Worm (Caenorhabditis elegans) whole organism, L1 larva: ENCODE data around the gene R02D5.8.

ENCODE experiments used
- C16A3.4 ChIP-seq: fragments of 150-350 bp; optimal IDR thresholded peaks from 2 replicates; lab custom pipeline; 2014; ENCODE audit warnings: missing biosample characterization, missing genetic modification characterization
- Y116A8C.19 ChIP-seq: sonication (generic microtip); optimal IDR thresholded peaks from 2 replicates; lab custom pipeline; 2016; ENCODE audit warnings: missing compliant biosample characterization, missing genetic modification characterization, borderline replicate concordance
- ama-1 ChIP-seq: fragments of 150-350 bp; optimal IDR thresholded peaks from 2 replicates; lab custom pipeline; 2014
- blmp-1 ChIP-seq: fragments of 150-350 bp; optimal IDR thresholded peaks from 2 replicates; lab custom pipeline; 2014; ENCODE audit warnings: missing biosample characterization, missing genetic modification characterization
- ceh-82 ChIP-seq, 3 experiments: fragments of 150-350 bp in 1 of 3; sonication (generic microtip) in 2 of 3; optimal IDR thresholded peaks; 2 replicates each; lab custom pipeline; 2014 to 2017; ENCODE audit warnings: missing biosample characterization in 3 of 3, missing genetic modification characterization in 3 of 3
- ceh-90 ChIP-seq: sonication (generic microtip); optimal IDR thresholded peaks from 2 replicates; lab custom pipeline; 2016; ENCODE audit warnings: missing genetic modification characterization, missing compliant biosample characterization
- efl-1 ChIP-seq, 4 experiments: fragments of 150-350 bp; optimal IDR thresholded peaks in 3 of 4; peaks in 1 of 4; 1 replicate in 1 of 4; 2 replicates in 3 of 4; lab custom pipeline; 2014; ENCODE audit warnings: missing biosample characterization in 2 of 4, missing genetic modification characterization in 2 of 4, missing genetic modification reagents in 2 of 4
- efl-3 ChIP-seq: fragments of 200-800 bp; sonication (Bioruptor generic); optimal IDR thresholded peaks from 2 replicates; lab custom pipeline; 2018; ENCODE audit warnings: mild to moderate bottlenecking, missing genetic modification characterization, missing compliant biosample characterization
- egl-27 ChIP-seq, 2 experiments: fragments of 150-350 bp in 1 of 2; sonication (generic microtip); optimal IDR thresholded peaks; 3 replicates each; lab custom pipeline; 2017 to 2018; ENCODE audit warnings: missing biosample characterization in 2 of 2, missing genetic modification characterization in 2 of 2, missing genetic modification reagents in 2 of 2
- elt-3 ChIP-seq, 6 experiments: fragments of 150-350 bp in 1 of 6; sonication (generic microtip); optimal IDR thresholded peaks; 2 replicates each; lab custom pipeline; 2017 to 2018; ENCODE audit warnings: missing biosample characterization in 6 of 6, missing genetic modification characterization in 6 of 6, inconsistent platforms in 1 of 6
- hlh-17 ChIP-seq: fragments of 200-800 bp; sonication (Bioruptor generic); optimal IDR thresholded peaks from 2 replicates; lab custom pipeline; 2018; ENCODE audit warnings: missing genetic modification characterization, mild to moderate bottlenecking, missing compliant biosample characterization, moderate library complexity, borderline replicate concordance
- hlh-4 ChIP-seq: sonication (generic microtip); optimal IDR thresholded peaks from 2 replicates; lab custom pipeline; 2016; ENCODE audit warnings: mild to moderate bottlenecking, missing genetic modification characterization, missing compliant biosample characterization
- irx-1 ChIP-seq: sonication (generic microtip); optimal IDR thresholded peaks from 2 replicates; lab custom pipeline; 2016; ENCODE audit warnings: missing genetic modification characterization, missing compliant biosample characterization
- jun-1 ChIP-seq: fragments of 150-350 bp; optimal IDR thresholded peaks from 2 replicates; lab custom pipeline; 2014; ENCODE audit warnings: missing biosample characterization, missing genetic modification reagents, missing genetic modification characterization
- lin-13 ChIP-seq: fragments of 150-350 bp; optimal IDR thresholded peaks from 2 replicates; lab custom pipeline; 2014; ENCODE audit warnings: missing biosample characterization, missing genetic modification reagents, missing genetic modification characterization
- lin-14 ChIP-seq: fragments of 200-800 bp; sonication (Bioruptor generic); optimal IDR thresholded peaks from 2 replicates; lab custom pipeline; 2018; ENCODE audit warnings: mild to moderate bottlenecking, missing genetic modification characterization, moderate library complexity, missing compliant biosample characterization
- lin-15B ChIP-seq: fragments of 150-350 bp; sonication (generic microtip); optimal IDR thresholded peaks from 3 replicates; lab custom pipeline; 2014; ENCODE audit warnings: missing biosample characterization, missing genetic modification characterization
- lin-35 ChIP-seq, 2 experiments: fragments of 150-350 bp; optimal IDR thresholded peaks; 2 replicates each; lab custom pipeline; 2014; ENCODE audit warnings: missing biosample characterization in 2 of 2, missing genetic modification characterization in 2 of 2, missing genetic modification reagents in 2 of 2
- lin-39 ChIP-seq: fragments of 150-350 bp; optimal IDR thresholded peaks from 2 replicates; lab custom pipeline; 2014; ENCODE audit warnings: missing biosample characterization, missing genetic modification reagents, missing genetic modification characterization
- lir-3 ChIP-seq: sonication (generic microtip); optimal IDR thresholded peaks from 2 replicates; lab custom pipeline; 2016; ENCODE audit warnings: mild to moderate bottlenecking, missing genetic modification characterization, moderate library complexity, missing compliant biosample characterization; ENCODE audit not compliant: poor library complexity
- mef-2 ChIP-seq: fragments of 150-350 bp; optimal IDR thresholded peaks from 2 replicates; lab custom pipeline; 2014; ENCODE audit warnings: missing biosample characterization, missing genetic modification characterization
- mep-1 ChIP-seq: fragments of 150-350 bp; optimal IDR thresholded peaks from 2 replicates; lab custom pipeline; 2014; ENCODE audit warnings: missing biosample characterization, missing genetic modification characterization
- nhr-12 ChIP-seq: sonication (generic microtip); optimal IDR thresholded peaks from 2 replicates; lab custom pipeline; 2017; ENCODE audit warnings: missing biosample characterization, missing genetic modification characterization
- nhr-19 ChIP-seq: fragments of 200-800 bp; sonication (Bioruptor generic); conservative IDR thresholded peaks from 2 replicates; pipeline ENCODE4 v1.3.6; 2022; ENCODE audit warnings: missing genetic modification characterization, missing compliant biosample characterization
- nhr-20 ChIP-seq: sonication (generic microtip); optimal IDR thresholded peaks from 2 replicates; lab custom pipeline; 2016; ENCODE audit warnings: mild to moderate bottlenecking, missing genetic modification characterization, missing compliant biosample characterization
- nhr-237 ChIP-seq: fragments of 150-350 bp; optimal IDR thresholded peaks from 2 replicates; lab custom pipeline; 2014; ENCODE audit warnings: missing biosample characterization, missing genetic modification characterization
- nhr-28 ChIP-seq: fragments of 150-350 bp; optimal IDR thresholded peaks from 2 replicates; lab custom pipeline; 2014; ENCODE audit warnings: missing biosample characterization, missing genetic modification characterization
- nhr-71 ChIP-seq: sonication (generic microtip); optimal IDR thresholded peaks from 2 replicates; lab custom pipeline; 2016; ENCODE audit warnings: mild to moderate bottlenecking, missing genetic modification characterization, moderate library complexity, missing compliant biosample characterization
- nhr-84 ChIP-seq: sonication (generic microtip); optimal IDR thresholded peaks from 2 replicates; lab custom pipeline; 2017; ENCODE audit warnings: missing biosample characterization, missing genetic modification characterization
- nhr-85 ChIP-seq: sonication (generic microtip); peaks from one replicate; lab custom pipeline; 2016; ENCODE audit warnings: missing genetic modification characterization, inconsistent platforms, missing compliant biosample characterization
- pag-3 ChIP-seq: sonication (generic microtip); optimal IDR thresholded peaks from 2 replicates; lab custom pipeline; 2017; ENCODE audit warnings: missing genetic modification characterization, mild to moderate bottlenecking, missing compliant biosample characterization, antibody characterized with exemption, borderline replicate concordance; ENCODE audit not compliant: insufficient read depth
- rnt-1 ChIP-seq: sonication (generic microtip); optimal IDR thresholded peaks from 2 replicates; lab custom pipeline; 2016; ENCODE audit warnings: mild to moderate bottlenecking, missing genetic modification characterization, moderate library complexity, missing compliant biosample characterization
- snu-23 ChIP-seq: sonication (generic microtip); optimal IDR thresholded peaks from 2 replicates; lab custom pipeline; 2016; ENCODE audit warnings: missing genetic modification characterization, missing compliant biosample characterization
- sup-37 ChIP-seq: fragments of 200-800 bp; sonication (Bioruptor generic); optimal IDR thresholded peaks from 2 replicates; lab custom pipeline; 2018; ENCODE audit warnings: mild to moderate bottlenecking, missing genetic modification characterization, missing compliant biosample characterization
- tlp-1 ChIP-seq: fragments of 150-350 bp; optimal IDR thresholded peaks from 2 replicates; lab custom pipeline; 2014; ENCODE audit warnings: missing biosample characterization, missing genetic modification characterization
- unc-62 ChIP-seq: fragments of 150-350 bp; optimal IDR thresholded peaks from 2 replicates; lab custom pipeline; 2014; ENCODE audit warnings: missing biosample characterization, missing genetic modification reagents, missing genetic modification characterization
- unc-98 ChIP-seq: fragments of 200-800 bp; sonication (Bioruptor generic); IDR thresholded peaks from 2 replicates; pipeline ENCODE4 v1.3.6; 2022; ENCODE audit warnings: missing genetic modification characterization, missing compliant biosample characterization
- vab-15 ChIP-seq: sonication (generic microtip); optimal IDR thresholded peaks from 2 replicates; lab custom pipeline; 2017; ENCODE audit warnings: missing genotype, mild to moderate bottlenecking, missing genetic modification characterization, missing compliant biosample characterization
- zip-4 ChIP-seq: fragments of 200-800 bp; sonication (Bioruptor generic); optimal IDR thresholded peaks from 2 replicates; lab custom pipeline; 2018; ENCODE audit warnings: mild to moderate bottlenecking, missing genetic modification characterization, moderate library complexity, missing compliant biosample characterization
- ztf-4 ChIP-seq: fragments of 150-350 bp; optimal IDR thresholded peaks from 2 replicates; lab custom pipeline; 2014; ENCODE audit warnings: missing biosample characterization, missing genetic modification characterization

The R02D5.8 gene

ce11 chrV:14508556-14508955, 10.6 kb downstream of the R02D5.8 start:
- TF ChIP-seq efl-3 (GFP tag; lab: Kevin White, UChicago), result no peak
- no peak for TF ChIP-seq unc-98 (GFP tag; lab: Robert Waterston, UW)
- no peak for TF ChIP-seq lir-3 (tag; lab: Kevin White, UChicago)
- no peak for TF ChIP-seq sup-37 (GFP tag; lab: Kevin White, UChicago)
- TF ChIP-seq hlh-4 (tag; lab: Kevin White, UChicago), result no peak
- no peak for TF ChIP-seq nhr-84 (tag; lab: Kevin White, UChicago)
- TF ChIP-seq tlp-1 (tag; lab: Kevin White, UChicago), result no peak

ce11 chrV:14508005-14508521, 11.1 kb downstream of the R02D5.8 start, which contains the start of gene R02D5.1:
R02D5.1 (plus strand) TSS chrV:14508249.
- no peak for TF ChIP-seq jun-1 (tag; lab: Kevin White, UChicago)
- peak; percentile 99 for TF ChIP-seq blmp-1 (tag; lab: Kevin White, UChicago)
- no peak for TF ChIP-seq nhr-237 (tag; lab: Kevin White, UChicago)

ce11 chrV:14506713-14507675, 12.2 kb downstream of the R02D5.8 start:
- TF ChIP-seq Y116A8C.19 (tag; lab: Kevin White, UChicago), result no peak
- TF ChIP-seq hlh-4 (tag; lab: Kevin White, UChicago), result no peak
- no peak for TF ChIP-seq zip-4 (GFP tag; lab: Kevin White, UChicago)
- TF ChIP-seq ceh-82 (tag; optimal IDR thresholded peaks at IDR 0.05; lab: Kevin White, UChicago), result no peak
- TF ChIP-seq elt-3 (tag; optimal IDR thresholded peaks at IDR 0.05; lab: Kevin White, UChicago), result peak in 2 of 6 experiments; percentile 37 to 59
- TF ChIP-seq nhr-19 (GFP tag; lab: Robert Waterston, UW), result no peak
- TF ChIP-seq ztf-4, result no peak
- TF ChIP-seq nhr-71 (tag; lab: Kevin White, UChicago), result peak; percentile 27
- TF ChIP-seq mef-2 (tag; lab: Kevin White, UChicago), result no peak
- TF ChIP-seq efl-3 (GFP tag; lab: Kevin White, UChicago), result no peak
- peak; percentile 18 for TF ChIP-seq C16A3.4 (tag; lab: Kevin White, UChicago)
- no peak for TF ChIP-seq hlh-17 (GFP tag; lab: Kevin White, UChicago)
- TF ChIP-seq irx-1, result peak; percentile 26
- TF ChIP-seq nhr-12 (tag; lab: Kevin White, UChicago), result no peak
- TF ChIP-seq blmp-1 (tag; lab: Kevin White, UChicago), result peak; percentile 81
- peak; percentile 18 for TF ChIP-seq snu-23 (GFP tag; lab: Kevin White, UChicago)
- no peak for TF ChIP-seq pag-3
- TF ChIP-seq ceh-90 (tag; lab: Kevin White, UChicago), result no peak
- TF ChIP-seq unc-62 (GFP tag; lab: Kevin White, UChicago), result no peak
- TF ChIP-seq lin-35 (GFP tag; optimal IDR thresholded peaks at IDR 0.05; lab: Kevin White, UChicago), result no peak
- peak; percentile 10 for TF ChIP-seq nhr-20 (tag; lab: Kevin White, UChicago)
- peak; percentile 98 for TF ChIP-seq nhr-85 (tag; lab: Kevin White, UChicago)
- TF ChIP-seq lin-15B (tag; lab: Kevin White, UChicago), result no peak
- no peak for TF ChIP-seq mep-1 (tag; lab: Kevin White, UChicago)
- peak; percentile 73 for TF ChIP-seq lin-14 (GFP tag; lab: Kevin White, UChicago)
- no peak for TF ChIP-seq egl-27 (tag; optimal IDR thresholded peaks at IDR 0.05; lab: Kevin White, UChicago)
- TF ChIP-seq lin-39 (tag; lab: Kevin White, UChicago), result peak; percentile 18
- peak; percentile 89 for TF ChIP-seq tlp-1 (tag; lab: Kevin White, UChicago)
- TF ChIP-seq ama-1 (lab: Kevin White, UChicago), result no peak
- no peak for TF ChIP-seq nhr-28 (tag; lab: Kevin White, UChicago)
- TF ChIP-seq lin-13 (GFP tag; lab: Kevin White, UChicago), result no peak
- no peak for TF ChIP-seq efl-1 (optimal IDR thresholded peaks at IDR 0.05; lab: Kevin White, UChicago)
- peak in 1 of 2 experiments; percentile 90 for TF ChIP-seq efl-1 (GFP tag; optimal IDR thresholded peaks at IDR 0.05 in 1 of 2; lab: Kevin White, UChicago)
- no peak for TF ChIP-seq vab-15 (tag; lab: Kevin White, UChicago)
- peak; percentile 43 for TF ChIP-seq rnt-1 (tag; lab: Kevin White, UChicago)
- TF ChIP-seq, all 84 proteins: peak for 13
